Worm (Caenorhabditis elegans): ENCODE data around the gene T19D12.4.

ce11 chrII:6666598-6666997 lies 35.7 kb downstream of the T19D12.4 start, which contains the start of gene T19D12.1:
- no peak for TF ChIP-seq flt-1 (GFP tag; IDR thresholded peaks at IDR 0.05)
- TF ChIP-seq ztf-23 (GFP tag; IDR thresholded peaks at IDR 0.05) = no peak
- no peak for TF ChIP-seq med-1 (GFP tag; optimal IDR thresholded peaks at IDR 0.05; ENCODE audit: insufficient read depth)
- TF ChIP-seq ztf-29 (GFP tag; IDR thresholded peaks at IDR 0.05) = no peak
- no peak for TF ChIP-seq tab-1 (GFP tag; IDR thresholded peaks at IDR 0.05)
- TF ChIP-seq klf-2 (GFP tag; conservative IDR thresholded peaks at IDR 0.05) = no peak
- no peak for TF ChIP-seq T22C8.4 (GFP tag; IDR thresholded peaks at IDR 0.05)
